Worm (Caenorhabditis elegans) whole organism, L1 larva: ENCODE results near the gene F28A12.10.

Source experiments
- ama-1 ChIP-seq: fragments of 150-350 bp; optimal IDR thresholded peaks from 2 replicates; lab custom pipeline; 2014
- lin-15B ChIP-seq: fragments of 150-350 bp; sonication (generic microtip); optimal IDR thresholded peaks from 3 replicates; lab custom pipeline; 2014; ENCODE audit warnings: missing biosample characterization, missing genetic modification characterization
- lin-35 ChIP-seq, 2 experiments: fragments of 150-350 bp; optimal IDR thresholded peaks; 2 replicates each; lab custom pipeline; 2014; ENCODE audit warnings: missing biosample characterization in 2 of 2, missing genetic modification characterization in 2 of 2, missing genetic modification reagents in 2 of 2
- mdl-1 ChIP-seq, 2 experiments: fragments of 150-350 bp; optimal IDR thresholded peaks; 2 replicates each; lab custom pipeline; 2014 to 2017; ENCODE audit warnings: missing biosample characterization in 2 of 2, missing genetic modification characterization in 2 of 2, inconsistent platforms in 1 of 2
- nhr-85 ChIP-seq: sonication (generic microtip); peaks from one replicate; lab custom pipeline; 2016; ENCODE audit warnings: missing genetic modification characterization, inconsistent platforms, missing compliant biosample characterization
- nhr-90 ChIP-seq: sonication (generic microtip); optimal IDR thresholded peaks from 2 replicates; lab custom pipeline; 2016; ENCODE audit warnings: mild to moderate bottlenecking, missing genetic modification characterization, missing compliant biosample characterization; ENCODE audit not compliant: poor library complexity
- skn-1 ChIP-seq: fragments of 150-350 bp; optimal IDR thresholded peaks from 2 replicates; lab custom pipeline; 2014; ENCODE audit warnings: missing biosample characterization, missing genetic modification characterization
- ztf-11 ChIP-seq, 2 experiments: sonication (generic microtip); optimal IDR thresholded peaks; 2 replicates each; lab custom pipeline; 2016 to 2017; ENCODE audit warnings: missing genetic modification characterization in 2 of 2, missing biosample characterization in 1 of 2, missing compliant biosample characterization in 1 of 2

DNA sequence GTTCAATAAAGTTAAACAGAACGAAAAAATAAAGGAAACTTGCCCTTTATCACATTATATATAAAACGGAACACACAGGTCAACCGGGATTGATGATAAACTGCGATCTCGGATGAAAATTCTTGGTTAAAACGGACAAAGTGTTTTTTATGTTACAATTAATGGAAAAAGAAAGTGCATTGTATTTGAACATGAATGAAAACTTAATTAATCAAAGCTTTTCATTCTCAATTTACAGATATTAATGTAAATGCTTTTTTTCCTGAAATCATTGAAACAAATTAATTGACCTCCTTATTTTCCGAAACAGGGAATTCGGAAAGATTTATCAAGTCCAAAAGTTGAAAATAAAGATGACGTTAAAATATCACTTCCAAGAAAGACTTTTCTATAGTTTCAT lies 36.1 kb downstream of the F28A12.10 start, which contains the start of gene F41E6.8:
- TF ChIP-seq skn-1 (tag; lab: Kevin White, UChicago): no peak
- TF ChIP-seq ama-1 (lab: Kevin White, UChicago): no peak
- no peak for TF ChIP-seq ztf-11 (tag; optimal IDR thresholded peaks at IDR 0.05; lab: Kevin White, UChicago)
- no peak for TF ChIP-seq lin-35 (GFP tag; optimal IDR thresholded peaks at IDR 0.05; lab: Kevin White, UChicago)
- no peak for TF ChIP-seq mdl-1 (tag; optimal IDR thresholded peaks at IDR 0.05; lab: Kevin White, UChicago)
- no peak for TF ChIP-seq lin-15B (tag; lab: Kevin White, UChicago)
- no peak for TF ChIP-seq nhr-90 (tag; lab: Kevin White, UChicago)
- TF ChIP-seq nhr-85 (tag; lab: Kevin White, UChicago): no peak
